Fruit fly (Drosophila melanogaster): ENCODE data around the gene Ndf.

Gene Ndf

DNA sequence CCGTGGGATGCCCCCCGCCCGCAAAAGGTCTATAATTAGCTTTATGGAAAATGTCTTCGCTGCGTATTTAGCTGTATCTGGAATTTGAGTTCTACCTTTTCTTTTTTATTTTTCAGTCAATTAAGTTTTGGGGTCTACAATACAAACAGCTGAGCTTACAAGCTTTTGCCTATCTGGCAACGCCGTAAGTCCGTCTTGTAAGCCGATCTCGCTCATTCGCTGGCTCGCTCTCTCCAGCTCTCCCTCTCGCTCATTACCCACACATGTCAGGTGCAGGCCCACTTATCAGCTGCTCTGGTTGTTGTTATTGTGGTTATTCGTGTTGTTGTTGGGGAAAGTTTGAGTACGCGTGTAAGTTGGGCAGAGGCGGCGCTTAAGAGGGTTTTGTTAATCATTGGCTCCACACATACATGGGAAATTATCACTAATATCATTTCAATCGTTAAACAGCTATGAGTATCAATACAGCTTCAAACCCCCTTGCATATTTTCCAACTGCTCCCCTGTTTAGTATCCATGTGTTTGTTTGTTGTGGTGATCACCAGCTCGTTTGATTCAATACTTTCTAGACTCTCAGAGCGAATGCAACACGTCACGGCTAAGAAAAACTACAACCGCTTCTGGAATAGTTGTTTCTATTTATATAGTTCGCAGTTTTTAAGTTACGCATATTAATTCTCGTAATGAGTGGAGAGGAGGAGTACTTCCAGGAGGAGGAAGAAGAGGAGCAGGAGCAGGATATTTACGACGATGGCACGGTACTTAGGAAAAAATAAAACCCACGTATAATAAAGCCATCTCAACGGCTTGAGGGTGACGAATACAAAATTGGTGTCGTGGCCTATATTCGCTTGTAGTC lies 6.4 kb downstream of the Ndf start (continued):
- TF ChIP-seq CG2116 (GFP tag; optimal IDR thresholded peaks at IDR 0.05) (peak; percentile 62), dan (GFP tag; IDR thresholded peaks at IDR 0.05) (no peak; the same call in none of the 2 replicates), Dp (GFP tag; optimal IDR thresholded peaks at IDR 0.05) (peak; percentile 14), sna (GFP tag; IDR thresholded peaks at IDR 0.05; ENCODE audit: partially characterized antibody) (0 out of 2 replicates have a peak, but pooled peaks have one; percentile 18), row (GFP tag; IDR thresholded peaks at IDR 0.05) (peak; percentile 98), CG31388 (GFP tag; optimal IDR thresholded peaks at IDR 0.05) (peak; percentile 94), unc-4 (GFP tag; IDR thresholded peaks at IDR 0.05; ENCODE audit: partially characterized antibody) (0 out of 2 replicates have a peak, but pooled peaks have one; percentile 14), stc (GFP tag; IDR thresholded peaks at IDR 0.05) (peak; percentile 96), CG10979 (tag; optimal IDR thresholded peaks at IDR 0.05) (peak; percentile 95), Rx (GFP tag; IDR thresholded peaks at IDR 0.05) (peak; percentile 97), pita (GFP tag; optimal IDR thresholded peaks at IDR 0.05) (no peak), Fer2 (tag; optimal IDR thresholded peaks at IDR 0.05) (peak; percentile 94), tna (GFP tag; IDR thresholded peaks at IDR 0.05; ENCODE audit: partially characterized antibody) (no peak), Fer3 (tag; optimal IDR thresholded peaks at IDR 0.05) (peak; percentile 97), CG3065 (GFP tag; optimal IDR thresholded peaks at IDR 0.05) (peak; percentile 94), CG6272 (GFP tag; IDR thresholded peaks at IDR 0.05) (peak; percentile 94), mam (GFP tag; optimal IDR thresholded peaks at IDR 0.05) (peak; percentile 99), CG17361 (GFP tag; IDR thresholded peaks at IDR 0.05) (peak; percentile 92), CG13296 (GFP tag; optimal IDR thresholded peaks at IDR 0.05) (peak; percentile 94), CG15696 (tag; optimal IDR thresholded peaks at IDR 0.05) (peak; percentile 90), slou (GFP tag; optimal IDR thresholded peaks at IDR 0.05) (peak; percentile 94), CG13287 (GFP tag; IDR thresholded peaks at IDR 0.05; ENCODE audit: partially characterized antibody) (peak; percentile 27; the same call in 1 of the 2 replicates), eyg (GFP tag; optimal IDR thresholded peaks at IDR 0.05) (peak; percentile 94), CG17568 (GFP tag; optimal IDR thresholded peaks at IDR 0.05) (peak; percentile 93), btn (GFP tag; optimal IDR thresholded peaks at IDR 0.05) (peak; percentile 94), aop (GFP tag; IDR thresholded peaks at IDR 0.05) (peak; percentile 94), CG32767 (GFP tag; IDR thresholded peaks at IDR 0.05) (peak; percentile 94), CG14860 (GFP tag; IDR thresholded peaks at IDR 0.05; ENCODE audit: partially characterized antibody) (no peak), CG34376 (GFP tag; optimal IDR thresholded peaks at IDR 0.05) (peak; percentile 96), CG17328 (GFP tag; IDR thresholded peaks at IDR 0.05) (peak; percentile 96), E2f2 (GFP tag; IDR thresholded peaks at IDR 0.05) (peak; percentile 77), cwo (GFP tag; optimal IDR thresholded peaks at IDR 0.05) (peak; percentile 94), bsh (GFP tag; optimal IDR thresholded peaks at IDR 0.05) (peak; percentile 97), CG2129 (GFP tag; IDR thresholded peaks at IDR 0.05; ENCODE audit: partially characterized antibody) (no peak), trh (GFP tag; optimal IDR thresholded peaks at IDR 0.05) (peak; percentile 86), Ptx1 (GFP tag; IDR thresholded peaks at IDR 0.05) (peak; percentile 97), hbn (GFP tag; IDR thresholded peaks at IDR 0.05; ENCODE audit: partially characterized antibody) (no peak; the same call in 1 of the 2 replicates), CG3838 (GFP tag; optimal IDR thresholded peaks at IDR 0.05) (peak; percentile 89), CG16779 (GFP tag; IDR thresholded peaks at IDR 0.05) (peak; percentile 95), CG8089 (GFP tag; optimal IDR thresholded peaks at IDR 0.05) (peak; percentile 96), CG10565 (GFP tag; optimal IDR thresholded peaks at IDR 0.05) (peak; percentile 89), ttk (GFP tag; IDR thresholded peaks at IDR 0.05) (peak; percentile 96), pfk (GFP tag; optimal IDR thresholded peaks at IDR 0.05) (peak; percentile 35), CG8281 (tag; optimal IDR thresholded peaks at IDR 0.05) (peak; percentile 88), corto (GFP tag; optimal IDR thresholded peaks at IDR 0.05) (peak; percentile 95), CG15011 (GFP tag; optimal IDR thresholded peaks at IDR 0.05) (peak; percentile 92), CG3407 (GFP tag; optimal IDR thresholded peaks at IDR 0.05) (peak; percentile 92)
